Fruit fly (Drosophila melanogaster) whole organism, wandering third instar larva: Measurements from ENCODE around the gene east.
A peak's percentile ranks its signal among the peaks of the same experiment; 100 is the strongest.

ENCODE experiments used
- Abd-B ChIP-seq: fragments of >200 bp; optimal IDR thresholded peaks from 2 replicates; lab custom pipeline; 2017; ENCODE audit warnings: missing biosample characterization, missing genetic modification characterization
- CG32264 ChIP-seq: fragments of 200-800 bp; sonication (Bioruptor generic); optimal IDR thresholded peaks from 2 replicates; lab custom pipeline; 2016; ENCODE audit warnings: missing biosample characterization, missing genetic modification characterization
- CG9705 ChIP-seq: fragments of 200-800 bp; sonication (Bioruptor generic); optimal IDR thresholded peaks from 2 replicates; lab custom pipeline; 2018; ENCODE audit warnings: missing biosample characterization, mild to moderate bottlenecking, missing genetic modification characterization
- Dfd ChIP-seq: fragments of >200 bp; optimal IDR thresholded peaks from 2 replicates; lab custom pipeline; 2017; ENCODE audit warnings: missing biosample characterization, missing genetic modification characterization
- GATAd ChIP-seq: sonication (Bioruptor generic); optimal IDR thresholded peaks from 2 replicates; lab custom pipeline; 2016; ENCODE audit warnings: missing biosample characterization, missing genetic modification characterization
- HLH106 ChIP-seq: fragments of 200-800 bp; optimal IDR thresholded peaks from 3 replicates; lab custom pipeline; 2019; ENCODE audit warnings: missing biosample characterization, mild to moderate bottlenecking, missing genetic modification characterization, moderate library complexity
- Hnf4 ChIP-seq: fragments of 200-800 bp; sonication (Bioruptor generic); optimal IDR thresholded peaks from 2 replicates; lab custom pipeline; 2016; ENCODE audit warnings: missing biosample characterization, mild to moderate bottlenecking, missing genetic modification characterization
- Jra ChIP-seq: sonication (Bioruptor generic); optimal IDR thresholded peaks from 2 replicates; lab custom pipeline; 2016; ENCODE audit warnings: missing biosample characterization, missing genetic modification characterization
- Mio ChIP-seq: sonication (Bioruptor generic); optimal IDR thresholded peaks from 2 replicates; lab custom pipeline; 2016; ENCODE audit warnings: missing biosample characterization, missing genetic modification characterization
- Myc ChIP-seq: fragments of >200 bp; optimal IDR thresholded peaks from 2 replicates; lab custom pipeline; 2017
- OdsH ChIP-seq: fragments of 200-800 bp; sonication (Bioruptor generic); optimal IDR thresholded peaks from 2 replicates; lab custom pipeline; 2016; ENCODE audit warnings: missing biosample characterization, mild to moderate bottlenecking, missing genetic modification characterization
- Rel ChIP-seq, 2 experiments: fragments of 200-800 bp; sonication (Bioruptor generic) in 1 of 2; optimal IDR thresholded peaks; 2 replicates in 1 of 2; 3 replicates in 1 of 2; lab custom pipeline; 2016 to 2019; ENCODE audit warnings: mild to moderate bottlenecking in 2 of 2, missing biosample characterization in 2 of 2, missing genetic modification characterization in 2 of 2, moderate library complexity in 1 of 2
- Vsx2 ChIP-seq: fragments of 200-300, 225-300 bp; sonication (Bioruptor generic); optimal IDR thresholded peaks from 2 replicates; lab custom pipeline; 2018; ENCODE audit warnings: missing biosample characterization, missing genetic modification characterization; ENCODE audit not compliant: partially characterized antibody
- br ChIP-seq: fragments of 200-800 bp; sonication (Bioruptor generic); optimal IDR thresholded peaks from 2 replicates; lab custom pipeline; 2016; ENCODE audit warnings: missing biosample characterization, missing genetic modification characterization
- dsf ChIP-seq: sonication (Bioruptor generic); optimal IDR thresholded peaks from 2 replicates; lab custom pipeline; 2016; ENCODE audit warnings: missing biosample characterization, missing genetic modification characterization, borderline replicate concordance
- fru ChIP-seq: fragments of 200-800 bp; sonication (Bioruptor generic); optimal IDR thresholded peaks from 3 replicates; lab custom pipeline; 2016; ENCODE audit warnings: missing biosample characterization, mild to moderate bottlenecking, missing genetic modification characterization
- h ChIP-seq: fragments of 200-800 bp; sonication (Bioruptor generic); optimal IDR thresholded peaks from 3 replicates; lab custom pipeline; 2016; ENCODE audit warnings: missing biosample characterization, mild to moderate bottlenecking, missing genetic modification characterization
- jim ChIP-seq: fragments of 175-275, 200-325 bp; sonication (Bioruptor generic); optimal IDR thresholded peaks from 2 replicates; lab custom pipeline; 2016; ENCODE audit warnings: missing biosample characterization, mild to moderate bottlenecking, missing genetic modification characterization
- lola ChIP-seq: fragments of >200 bp; optimal IDR thresholded peaks from 2 replicates; lab custom pipeline; 2017; ENCODE audit warnings: missing biosample characterization, missing genetic modification characterization
- pan ChIP-seq: fragments of >200 bp; optimal IDR thresholded peaks from 2 replicates; lab custom pipeline; 2017
- psq ChIP-seq: fragments of 200-800 bp; sonication (Bioruptor generic); optimal IDR thresholded peaks from 3 replicates; lab custom pipeline; 2017; ENCODE audit warnings: missing biosample characterization, mild to moderate bottlenecking, missing genetic modification characterization, moderate library complexity
- sage ChIP-seq: fragments of 200-800 bp; sonication (Bioruptor generic); optimal IDR thresholded peaks from 2 replicates; lab custom pipeline; 2016; ENCODE audit warnings: missing biosample characterization, mild to moderate bottlenecking, missing genetic modification characterization
- sv ChIP-seq: fragments of 200-800 bp; sonication (Bioruptor generic); optimal IDR thresholded peaks from 3 replicates; lab custom pipeline; 2016; ENCODE audit warnings: missing biosample characterization, missing genetic modification characterization
- woc ChIP-seq: sonication (Bioruptor generic); optimal IDR thresholded peaks from 2 replicates; lab custom pipeline; 2016; ENCODE audit warnings: missing biosample characterization, mild to moderate bottlenecking, missing genetic modification characterization

The east gene

DNA sequence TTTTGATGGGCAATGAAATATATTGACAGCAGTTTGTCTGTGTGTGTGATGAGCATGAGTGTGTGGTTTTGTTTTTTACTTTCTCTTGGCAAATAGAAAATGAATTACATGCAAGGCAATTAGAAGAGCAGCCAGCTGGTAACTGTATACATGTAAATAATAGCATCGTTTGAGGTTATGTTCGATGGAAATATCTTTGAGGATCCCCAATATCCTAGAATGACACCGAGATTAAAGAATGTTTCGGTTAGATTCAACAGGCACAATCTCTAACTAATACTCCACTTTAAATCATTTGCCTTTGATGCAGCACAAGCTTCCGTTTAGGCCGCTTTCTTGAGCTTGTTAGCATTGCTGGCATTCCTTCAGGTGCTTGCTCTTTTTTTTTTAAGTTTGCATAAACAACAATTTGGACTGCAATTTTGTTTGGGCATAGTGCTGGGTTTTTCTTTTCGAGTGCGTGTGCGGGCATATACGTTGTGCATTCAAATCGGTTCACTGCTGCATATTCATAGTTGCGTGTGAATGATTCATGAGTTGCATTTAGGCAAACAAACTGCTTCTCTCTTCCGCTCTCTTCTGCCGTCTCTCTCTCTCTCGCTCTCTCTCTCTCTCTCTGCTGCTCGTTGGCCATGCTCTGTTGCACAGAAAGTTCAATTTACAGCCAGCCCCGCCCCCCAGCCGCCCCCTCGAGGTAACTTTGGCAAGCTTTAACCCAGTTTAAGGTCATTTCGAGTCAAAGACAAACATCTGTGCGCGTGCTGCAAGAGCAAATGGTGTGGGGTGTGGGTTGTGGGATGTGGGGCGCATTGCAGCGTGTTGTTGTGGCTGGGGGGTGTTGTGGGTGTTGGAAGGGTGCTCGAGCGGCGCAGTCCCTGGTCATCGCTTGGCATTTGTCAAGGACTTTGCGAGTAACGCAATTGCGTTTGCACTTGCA lies 46.0 kb upstream of the east start:
- TF ChIP-seq Dfd (GFP tag; lab: Kevin White, UChicago) (peak; percentile 60), h (GFP tag; lab: Kevin White, UChicago) (no peak), CG32264 (GFP tag; lab: Kevin White, UChicago) (no peak)

DNA sequence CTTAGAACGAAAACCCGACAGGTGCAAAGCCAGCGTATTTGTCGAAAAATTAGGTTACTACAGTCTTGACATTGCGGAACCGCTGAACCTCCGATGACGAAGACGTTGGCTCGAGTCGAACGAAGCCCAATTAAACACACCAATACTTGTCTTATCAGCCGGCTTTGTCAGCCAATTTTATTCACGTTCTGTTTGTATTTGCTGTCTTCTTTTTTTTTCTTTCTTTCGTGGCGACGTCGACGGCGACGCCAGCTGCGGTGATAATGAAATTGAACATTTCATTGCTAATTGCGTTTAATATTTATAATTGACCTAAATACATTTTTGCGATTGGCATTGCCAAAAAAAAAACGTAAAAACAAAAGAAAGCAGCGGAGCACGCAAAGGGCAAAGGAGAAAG lies 45.1 kb upstream of the east start:
- TF ChIP-seq CG32264 (GFP tag; lab: Kevin White, UChicago): no peak
- no peak for TF ChIP-seq Dfd (GFP tag; lab: Kevin White, UChicago)
- TF ChIP-seq Vsx2 (GFP tag; lab: Kevin White, UChicago): no peak
- no peak for TF ChIP-seq CG9705 (GFP tag; lab: Kevin White, UChicago)
- no peak for TF ChIP-seq Jra (GFP tag; lab: Kevin White, UChicago)
- no peak for TF ChIP-seq jim (GFP tag; lab: Kevin White, UChicago)
- no peak for TF ChIP-seq GATAd (GFP tag; lab: Kevin White, UChicago)
- TF ChIP-seq fru (GFP tag; lab: Kevin White, UChicago): no peak
- TF ChIP-seq woc (GFP tag; lab: Kevin White, UChicago): no peak
- TF ChIP-seq Myc: no peak
- TF ChIP-seq sv (GFP tag; lab: Kevin White, UChicago): no peak
- no peak for TF ChIP-seq OdsH (GFP tag; lab: Kevin White, UChicago)
- no peak for TF ChIP-seq psq (GFP tag; lab: Kevin White, UChicago)
- no peak for TF ChIP-seq dsf (GFP tag; lab: Kevin White, UChicago)
- TF ChIP-seq, all 38 proteins: peak for 0

DNA sequence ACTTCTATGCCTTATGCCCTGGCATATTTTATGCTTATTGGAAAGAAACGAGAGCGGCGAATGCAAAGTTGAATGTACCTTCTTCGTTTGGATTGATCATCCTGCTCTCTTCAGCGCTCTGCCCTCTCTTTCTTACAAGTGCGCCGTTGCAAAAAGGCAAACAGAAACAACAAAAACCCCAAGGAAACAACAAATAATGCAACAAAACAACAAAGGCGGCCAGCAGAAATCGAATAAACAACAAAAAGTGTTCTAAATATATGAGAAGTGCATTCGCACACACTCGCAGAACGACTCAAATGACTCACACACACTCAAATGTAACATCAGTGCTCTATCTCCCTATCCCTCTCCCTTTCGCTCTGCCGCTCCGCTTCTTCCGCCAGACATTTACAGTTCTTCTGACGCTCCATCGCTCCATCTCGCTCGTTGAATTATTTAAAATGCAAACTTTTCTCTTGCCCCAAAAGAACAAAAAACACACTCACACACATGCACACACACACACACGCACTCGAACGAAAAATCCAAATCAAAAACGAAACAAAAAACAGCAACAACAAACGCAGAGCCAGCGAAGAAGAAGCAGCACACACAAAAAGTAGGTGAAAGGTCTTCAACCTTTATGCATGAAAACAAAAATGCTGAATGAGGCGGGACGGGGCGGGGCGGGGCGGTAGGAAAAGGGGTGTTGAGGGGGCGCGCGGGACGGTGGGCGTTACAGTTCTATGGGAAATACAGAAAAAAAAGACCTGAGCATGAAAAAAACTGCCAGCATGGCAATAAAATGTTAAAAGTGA lies 44.5 kb upstream of the east start:
- peak; percentile 83 for TF ChIP-seq Dfd (GFP tag; lab: Kevin White, UChicago)
- no peak for TF ChIP-seq woc (GFP tag; lab: Kevin White, UChicago)
- TF ChIP-seq, all 38 proteins: peak for 1

DNA sequence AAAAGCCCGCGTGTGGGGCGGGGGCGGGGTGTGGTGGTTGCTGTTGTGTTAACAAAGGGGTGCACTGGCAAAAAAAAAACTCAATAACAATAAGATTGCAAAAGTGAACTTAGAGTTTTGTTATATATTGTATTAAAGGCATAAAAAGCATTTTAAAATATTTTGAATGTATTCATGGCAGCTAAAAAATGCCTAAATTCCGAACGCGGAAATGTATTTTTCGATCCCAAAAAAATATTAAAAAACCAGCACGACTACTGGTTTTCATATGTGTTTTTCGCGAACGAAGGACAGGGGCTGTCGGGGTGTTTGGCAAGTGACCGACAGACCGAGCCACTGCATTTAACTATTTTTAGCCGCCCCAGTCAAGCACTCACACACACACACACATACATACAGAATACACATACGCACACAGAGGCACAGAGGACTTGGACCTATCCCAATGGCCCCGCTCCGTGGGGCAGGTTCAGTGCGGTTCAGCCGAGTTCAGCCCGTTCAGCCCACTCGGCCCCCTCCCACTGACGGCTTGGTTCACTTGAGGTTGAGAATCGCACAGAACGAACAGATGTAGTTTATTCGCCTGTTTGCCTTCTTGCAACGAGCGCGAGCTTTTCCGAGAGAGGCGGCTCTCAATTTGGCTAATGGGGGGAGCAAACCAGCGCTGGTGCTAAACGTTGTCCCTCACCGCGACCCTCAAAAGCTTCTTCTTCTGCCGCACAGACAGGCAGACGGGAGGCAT lies 43.7 kb upstream of the east start:
- TF ChIP-seq Dfd (GFP tag; lab: Kevin White, UChicago): no peak
- no peak for TF ChIP-seq dsf (GFP tag; lab: Kevin White, UChicago)
- TF ChIP-seq h (GFP tag; lab: Kevin White, UChicago): no peak
- TF ChIP-seq pan (lab: Kevin White, UChicago): no peak
- no peak for TF ChIP-seq br (GFP tag; lab: Kevin White, UChicago)

DNA sequence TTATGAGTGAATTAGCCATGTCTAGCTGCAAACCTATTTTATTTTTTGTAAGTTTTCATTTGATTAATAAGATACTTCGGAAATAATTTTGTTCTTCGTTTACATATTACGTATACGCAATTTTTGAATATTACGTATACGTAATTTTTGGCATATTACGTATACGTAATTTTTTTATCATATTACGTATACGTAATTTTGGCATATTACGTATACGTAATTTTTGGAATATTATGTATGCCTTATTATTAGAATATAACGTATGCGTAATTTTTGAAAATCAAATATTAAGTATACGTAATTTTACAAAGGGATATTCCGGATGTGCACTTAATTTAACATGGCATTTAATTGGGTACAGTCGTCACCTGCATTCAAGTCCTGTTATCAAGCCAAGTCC lies 42.5 kb upstream of the east start:
- TF ChIP-seq Jra (GFP tag; lab: Kevin White, UChicago): no peak
- TF ChIP-seq sage (GFP tag; lab: Kevin White, UChicago): no peak
- TF ChIP-seq CG32264 (GFP tag; lab: Kevin White, UChicago): no peak
- TF ChIP-seq lola (GFP tag; lab: Kevin White, UChicago): no peak
- no peak for TF ChIP-seq Hnf4 (GFP tag; lab: Kevin White, UChicago)
- no peak for TF ChIP-seq Rel (GFP tag; optimal IDR thresholded peaks at IDR 0.05; lab: Kevin White, UChicago)
- no peak for TF ChIP-seq Rel (tag; optimal IDR thresholded peaks at IDR 0.05; lab: Kevin White, UChicago)
- no peak for TF ChIP-seq sv (GFP tag; lab: Kevin White, UChicago)
- TF ChIP-seq Mio: no peak
- TF ChIP-seq GATAd (GFP tag; lab: Kevin White, UChicago): no peak
- TF ChIP-seq Abd-B (GFP tag; lab: Kevin White, UChicago): no peak
- no peak for TF ChIP-seq HLH106
